Fruit fly (Drosophila melanogaster): Measurements from ENCODE around the gene CG6769.

DNA sequence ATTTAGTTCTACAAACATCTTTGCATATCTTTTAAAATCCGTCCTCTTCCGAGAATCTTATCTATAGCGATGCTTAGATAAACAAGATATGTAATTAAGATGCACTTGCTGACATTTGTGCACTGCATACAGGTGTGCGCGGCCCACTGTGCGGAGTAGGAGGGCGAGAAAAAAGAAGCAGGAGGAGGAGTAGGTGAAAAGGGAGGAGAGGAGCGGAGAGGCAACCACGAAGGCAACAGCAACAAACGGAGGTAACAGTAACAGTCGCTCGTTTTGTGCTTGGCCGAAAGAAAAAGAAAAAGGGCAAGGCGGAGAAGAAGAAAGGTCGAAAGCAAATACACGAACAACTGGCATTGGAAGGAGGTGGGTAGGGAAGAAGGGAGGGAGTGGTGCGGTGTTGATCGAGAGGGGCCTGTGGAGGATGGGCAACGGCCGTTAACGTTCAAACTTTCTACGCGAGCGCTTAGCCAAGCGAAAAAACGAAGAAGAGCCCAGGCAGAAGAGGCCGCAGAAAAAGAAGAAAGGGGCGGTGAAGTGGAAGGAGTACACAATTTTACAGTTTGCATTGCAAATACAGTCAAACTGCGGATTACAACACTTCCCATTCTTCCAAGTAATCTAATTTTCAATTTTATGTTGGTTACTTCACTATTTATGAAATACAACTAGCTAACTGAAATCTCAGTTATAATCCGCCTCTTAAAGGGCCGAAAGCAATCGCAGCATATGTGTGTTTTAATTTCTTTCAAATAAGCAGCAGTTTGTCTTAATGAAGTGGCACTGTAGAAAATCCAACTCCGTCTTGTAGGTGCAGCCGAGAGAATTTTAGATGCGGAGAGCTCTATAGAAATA is 28.4 kb upstream of the CG6769 start:
- no peak for TF ChIP-seq CG8478 (optimal IDR thresholded peaks at IDR 0.05)
- no peak for TF ChIP-seq CTCF (optimal IDR thresholded peaks at IDR 0.05)

All from S2 (cell line).